Fruit fly (Drosophila melanogaster) whole organism, embryonic: ENCODE results near the gene wtrw.
A peak's percentile ranks its signal among the peaks of the same experiment; 100 is the strongest.

Source experiments
- CG12071 ChIP-seq: fragments of 200-800 bp; sonication (Bioruptor generic); optimal IDR thresholded peaks from 3 replicates; lab custom pipeline; 2018; ENCODE audit warnings: missing biosample characterization, mild to moderate bottlenecking, missing genetic modification characterization
- CG12299 ChIP-seq: fragments of 200-800 bp; sonication (Bioruptor generic); optimal IDR thresholded peaks from 2 replicates; lab custom pipeline; 2018; ENCODE audit warnings: missing biosample characterization, mild to moderate bottlenecking, missing genetic modification characterization
- CG12744 ChIP-seq: fragments of 200-800 bp; sonication (Bioruptor generic); optimal IDR thresholded peaks from 2 replicates; lab custom pipeline; 2016; ENCODE audit warnings: missing biosample characterization, missing genetic modification characterization
- CG14050 ChIP-seq: fragments of 200-800 bp; sonication (Bioruptor generic); IDR thresholded peaks from 3 replicates; pipeline ENCODE4 v1.3.6; 2022; ENCODE audit warnings: missing biosample characterization, missing genetic modification characterization
- CG14667 ChIP-seq: fragments of 200-800 bp; sonication (Bioruptor generic); IDR thresholded peaks from 2 replicates; pipeline ENCODE4 v1.3.6; 2022; ENCODE audit warnings: missing biosample characterization, missing genetic modification characterization
- CG14710 ChIP-seq: fragments of 200-800 bp; sonication (Bioruptor generic); optimal IDR thresholded peaks from 3 replicates; lab custom pipeline; 2019; ENCODE audit warnings: missing biosample characterization, mild to moderate bottlenecking, missing genetic modification characterization, moderate library complexity
- CG15011 ChIP-seq: fragments of 200-800 bp; sonication (Bioruptor generic); optimal IDR thresholded peaks from 3 replicates; lab custom pipeline; 2018; ENCODE audit warnings: missing biosample characterization, mild to moderate bottlenecking, missing genetic modification characterization
- CG1832 ChIP-seq: fragments of 200-800 bp; sonication (Bioruptor generic); optimal IDR thresholded peaks from 2 replicates; lab custom pipeline; 2017; ENCODE audit warnings: missing biosample characterization, mild to moderate bottlenecking, missing genetic modification characterization, inconsistent platforms
- CG18764 ChIP-seq: fragments of 200-800 bp; sonication (Bioruptor generic); optimal IDR thresholded peaks from 3 replicates; lab custom pipeline; 2016; ENCODE audit warnings: missing biosample characterization, missing genetic modification characterization
- CG2129 ChIP-seq: fragments of 200-800 bp; sonication (Bioruptor generic); IDR thresholded peaks from 2 replicates; pipeline ENCODE4 v1.3.6; 2022; ENCODE audit warnings: missing biosample characterization, missing genetic modification characterization; ENCODE audit not compliant: partially characterized antibody
- CG2678 ChIP-seq: fragments of 200-800 bp; sonication (Bioruptor generic); optimal IDR thresholded peaks from 3 replicates; lab custom pipeline; 2019; ENCODE audit warnings: missing biosample characterization, mild to moderate bottlenecking, missing genetic modification characterization, moderate library complexity
- CG30403 ChIP-seq: fragments of 200-800 bp; sonication (Bioruptor generic); optimal IDR thresholded peaks from 3 replicates; lab custom pipeline; 2016; ENCODE audit warnings: missing biosample characterization, missing genetic modification characterization
- CG31388 ChIP-seq: fragments of 200-800 bp; sonication (Bioruptor generic); optimal IDR thresholded peaks from 2 replicates; lab custom pipeline; 2016; ENCODE audit warnings: missing biosample characterization, missing genetic modification characterization
- CG3726 ChIP-seq: fragments of 200-800 bp; sonication (Bioruptor generic); IDR thresholded peaks from 3 replicates; pipeline ENCODE4, ENCODE4 v1.3.6; 2022; ENCODE audit warnings: missing biosample characterization, missing genetic modification characterization
- CG43689 ChIP-seq: fragments of 200-800 bp; sonication (Bioruptor generic); IDR thresholded peaks from 2 replicates; pipeline ENCODE4 v1.3.6; 2022; ENCODE audit warnings: missing biosample characterization, missing genetic modification characterization
- CG4730 ChIP-seq: fragments of 200-800 bp; sonication (Bioruptor generic); IDR thresholded peaks from 2 replicates; pipeline ENCODE4 v1.3.6; 2022; ENCODE audit warnings: missing biosample characterization, missing genetic modification characterization
- CG5180 ChIP-seq: fragments of 200-800 bp; sonication (Bioruptor generic); optimal IDR thresholded peaks from 3 replicates; lab custom pipeline; 2017; ENCODE audit warnings: missing biosample characterization, missing genetic modification characterization, mild to moderate bottlenecking, moderate library complexity, missing genetic modification reagents
- CG6813 ChIP-seq: fragments of 200-800 bp; sonication (Bioruptor generic); optimal IDR thresholded peaks from 2 replicates; lab custom pipeline; 2017; ENCODE audit warnings: missing biosample characterization, missing genetic modification characterization, mild to moderate bottlenecking, moderate library complexity, missing genetic modification reagents
- CG8359 ChIP-seq: fragments of 200-800 bp; sonication (Bioruptor generic); optimal IDR thresholded peaks from 2 replicates; lab custom pipeline; 2017; ENCODE audit warnings: missing biosample characterization, mild to moderate bottlenecking, missing genetic modification characterization, borderline replicate concordance
- CHES-1-like ChIP-seq: fragments of 200-800 bp; sonication (Bioruptor generic); optimal IDR thresholded peaks from 2 replicates; lab custom pipeline; 2016; ENCODE audit warnings: missing biosample characterization, missing genetic modification characterization
- CTCF ChIP-seq: fragments of 200-800 bp; sonication (Bioruptor generic); optimal IDR thresholded peaks from 2 replicates; lab custom pipeline; 2017; ENCODE audit warnings: missing biosample characterization, mild to moderate bottlenecking, missing genetic modification characterization, moderate library complexity
- Dfd ChIP-seq, 2 experiments: fragments of >200 bp; optimal IDR thresholded peaks; 2 replicates each; lab custom pipeline; 2017; ENCODE audit warnings: missing biosample characterization in 2 of 2, missing genetic modification characterization in 2 of 2
- Dll ChIP-seq: fragments of 200-800 bp; sonication (Bioruptor generic); IDR thresholded peaks from 4 replicates; pipeline ENCODE4 v1.3.6; 2022; ENCODE audit warnings: missing biosample characterization, missing genetic modification characterization; ENCODE audit not compliant: partially characterized antibody
- Doc3 ChIP-seq: fragments of 200-800 bp; sonication (Bioruptor generic); IDR thresholded peaks from 3 replicates; pipeline ENCODE4 v1.3.6; 2022; ENCODE audit warnings: missing biosample characterization, missing genetic modification characterization; ENCODE audit not compliant: partially characterized antibody
- Fer3 ChIP-seq: fragments of 200-800 bp; sonication (Bioruptor generic); optimal IDR thresholded peaks from 2 replicates; lab custom pipeline; 2018; ENCODE audit warnings: missing biosample characterization, mild to moderate bottlenecking, missing genetic modification characterization, moderate library complexity
- H2.0 ChIP-seq: fragments of 200-800 bp; sonication (Bioruptor generic); IDR thresholded peaks from 2 replicates; pipeline ENCODE4 v1.3.6; 2022; ENCODE audit warnings: missing biosample characterization, missing genetic modification characterization
- HLH3B ChIP-seq: fragments of 200-800 bp; sonication (Bioruptor generic); IDR thresholded peaks from 2 replicates; pipeline ENCODE4 v1.3.6; 2022; ENCODE audit warnings: missing biosample characterization, missing genetic modification characterization
- Hr3 ChIP-seq: fragments of 200-800 bp; sonication (Bioruptor generic); optimal IDR thresholded peaks from 3 replicates; lab custom pipeline; 2016; ENCODE audit warnings: missing biosample characterization, missing genetic modification characterization
- Hr51 ChIP-seq, 2 experiments: fragments of 200-800 bp; sonication (Bioruptor generic); optimal IDR thresholded peaks; 2 replicates in 1 of 2; 3 replicates in 1 of 2; lab custom pipeline; 2016 to 2018; ENCODE audit warnings: missing biosample characterization in 2 of 2, missing genetic modification characterization in 2 of 2, mild to moderate bottlenecking in 1 of 2, moderate library complexity in 1 of 2
- Med ChIP-seq: fragments of 200-800 bp; sonication (Bioruptor generic); peaks from one replicate; lab custom pipeline; 2016; ENCODE audit warnings: missing biosample characterization, missing genetic modification characterization, mild to moderate bottlenecking, inconsistent platforms, moderate library complexity
- Myb ChIP-seq: fragments of 200-800 bp; sonication (Bioruptor generic); optimal IDR thresholded peaks from 2 replicates; lab custom pipeline; 2016; ENCODE audit warnings: missing biosample characterization, missing genetic modification characterization
- Nf-YA ChIP-seq: fragments of 200-800 bp; sonication (Bioruptor generic); IDR thresholded peaks from 2 replicates; pipeline ENCODE4 v1.3.6; 2022; ENCODE audit warnings: missing biosample characterization, missing genetic modification characterization
- Ravus ChIP-seq: fragments of 200-800 bp; sonication (Bioruptor generic); IDR thresholded peaks from 2 replicates; pipeline ENCODE4 v1.3.6; 2022; ENCODE audit warnings: missing biosample characterization, missing genetic modification characterization
- Scr ChIP-seq: fragments of 200-800 bp; sonication (Bioruptor generic); IDR thresholded peaks from 2 replicates; pipeline ENCODE4 v1.3.6; 2022; ENCODE audit warnings: missing biosample characterization, missing genetic modification characterization; ENCODE audit not compliant: partially characterized antibody
- Tbp ChIP-seq: fragments of >200 bp; optimal IDR thresholded peaks from 2 replicates; lab custom pipeline; 2018; ENCODE audit warnings: missing biosample characterization, missing genetic modification characterization
- Xrp1 ChIP-seq: fragments of 200-800 bp; sonication (Bioruptor generic); IDR thresholded peaks from 2 replicates; pipeline ENCODE4 v1.3.6; 2022; ENCODE audit warnings: missing biosample characterization, missing genetic modification characterization
- btn ChIP-seq: fragments of 200-800 bp; sonication (Bioruptor generic); optimal IDR thresholded peaks from 2 replicates; lab custom pipeline; 2016; ENCODE audit warnings: missing biosample characterization, missing genetic modification characterization
- crp ChIP-seq, 2 experiments: fragments of 200-800 bp; sonication (Bioruptor generic); optimal IDR thresholded peaks; 2 replicates in 1 of 2; 3 replicates in 1 of 2; lab custom pipeline; 2017; ENCODE audit warnings: missing biosample characterization in 2 of 2, missing genetic modification characterization in 2 of 2, mild to moderate bottlenecking in 1 of 2, moderate library complexity in 1 of 2
- da ChIP-seq: fragments of 200-800 bp; sonication (Bioruptor generic); optimal IDR thresholded peaks from 2 replicates; lab custom pipeline; 2016; ENCODE audit warnings: missing biosample characterization, missing genetic modification characterization
- dm ChIP-seq: fragments of 200-800 bp; sonication (Bioruptor generic); optimal IDR thresholded peaks from 3 replicates; lab custom pipeline; 2016; ENCODE audit warnings: missing biosample characterization, missing genetic modification characterization
- fd64A ChIP-seq: fragments of 200-800 bp; sonication (Bioruptor generic); optimal IDR thresholded peaks from 3 replicates; lab custom pipeline; 2018; ENCODE audit warnings: missing biosample characterization, mild to moderate bottlenecking, missing genetic modification characterization
- ftz-f1 ChIP-seq: fragments of 200-800 bp; sonication (Bioruptor generic); optimal IDR thresholded peaks from 2 replicates; lab custom pipeline; 2016; ENCODE audit warnings: missing biosample characterization, missing genetic modification characterization
- gem ChIP-seq: fragments of 200-800 bp; sonication (Bioruptor generic); optimal IDR thresholded peaks from 2 replicates; lab custom pipeline; 2019; ENCODE audit warnings: missing biosample characterization, mild to moderate bottlenecking, missing genetic modification characterization, moderate library complexity
- gt ChIP-seq: fragments of 200-800 bp; sonication (Bioruptor generic); IDR thresholded peaks from 2 replicates; pipeline ENCODE4 v1.3.6; 2022; ENCODE audit warnings: missing biosample characterization, missing genetic modification characterization
- nerfin-2 ChIP-seq: fragments of 200-800 bp; sonication (Bioruptor generic); IDR thresholded peaks from 2 replicates; pipeline ENCODE4 v1.3.6; 2022; ENCODE audit warnings: missing biosample characterization, missing genetic modification characterization; ENCODE audit not compliant: partially characterized antibody
- pum ChIP-seq: fragments of 200-800 bp; sonication (Bioruptor generic); optimal IDR thresholded peaks from 2 replicates; lab custom pipeline; 2016; ENCODE audit warnings: missing biosample characterization, missing genetic modification characterization
- sima ChIP-seq: fragments of 200-800 bp; sonication (Bioruptor generic); optimal IDR thresholded peaks from 2 replicates; lab custom pipeline; 2016; ENCODE audit warnings: missing biosample characterization, missing genetic modification characterization
- toy ChIP-seq: fragments of 200-800 bp; sonication (Bioruptor generic); IDR thresholded peaks from 2 replicates; pipeline ENCODE4 v1.3.6; 2022; ENCODE audit warnings: missing biosample characterization, missing genetic modification characterization
- usp ChIP-seq: fragments of >200 bp; optimal IDR thresholded peaks from 2 replicates; lab custom pipeline; 2017; ENCODE audit warnings: missing biosample characterization, missing genetic modification characterization
- vfl ChIP-seq: fragments of 200-800 bp; sonication (Bioruptor generic); optimal IDR thresholded peaks from 2 replicates; lab custom pipeline; 2016; ENCODE audit warnings: missing biosample characterization, missing genetic modification characterization
- wor ChIP-seq: fragments of 200-800 bp; sonication (Bioruptor generic); IDR thresholded peaks from 2 replicates; pipeline ENCODE4 v1.3.6; 2022; ENCODE audit warnings: missing biosample characterization, missing genetic modification characterization
- zfh1 ChIP-seq: fragments of 200-800 bp; sonication (Bioruptor generic); IDR thresholded peaks from 3 replicates; pipeline ENCODE4 v1.3.6; 2022; ENCODE audit warnings: missing biosample characterization, missing genetic modification characterization

The wtrw gene

dm6 chr3R:7907311-7907710 lies 16.2 kb downstream of the wtrw start, which contains the start of the genes Taf7 and EMC1 (continued):
- TF ChIP-seq dm (GFP tag; lab: Kevin White, UChicago) (peak; percentile 61), CG18764 (GFP tag; lab: Kevin White, UChicago) (peak; percentile 19), Ravus (no peak), Tbp (no peak), vfl (peak; percentile 9), CG31388 (no peak), Fer3 (no peak), CG1832 (GFP tag; lab: Kevin White, UChicago) (no peak), CG3726 (GFP tag; lab: Robert Waterston, UW) (no peak), CG15011 (no peak), gt (GFP tag; lab: Robert Waterston, UW) (no peak), da (no peak), CTCF (GFP tag; lab: Kevin White, UChicago) (no peak), CG2678 (no peak), pum (GFP tag; lab: Kevin White, UChicago) (peak; percentile 58), Nf-YA (GFP tag; lab: Robert Waterston, UW) (no peak), Myb (peak; percentile 56), CG8359 (GFP tag; lab: Kevin White, UChicago) (no peak), Dfd (GFP tag; optimal IDR thresholded peaks at IDR 0.05; lab: Kevin White, UChicago) (peak in 1 of 2 experiments; percentile 13), HLH3B (GFP tag; lab: Robert Waterston, UW) (no peak), nerfin-2 (GFP tag; lab: Robert Waterston, UW) (peak; percentile 91), ftz-f1 (GFP tag; lab: Kevin White, UChicago) (peak; percentile 20), fd64A (GFP tag; lab: Kevin White, UChicago) (no peak), usp (no peak), CHES-1-like (GFP tag; lab: Kevin White, UChicago) (peak; percentile 75), CG43689 (GFP tag; lab: Robert Waterston, UW) (no peak), toy (GFP tag; lab: Robert Waterston, UW) (no peak), CG14050 (GFP tag; lab: Robert Waterston, UW) (no peak), Xrp1 (GFP tag; lab: Robert Waterston, UW) (peak; percentile 25; the same call in 1 of the 2 replicates), CG12071 (GFP tag; lab: Kevin White, UChicago) (no peak), CG6813 (GFP tag; lab: Kevin White, UChicago) (no peak), Doc3 (GFP tag; lab: Robert Waterston, UW) (peak; percentile 89), CG14710 (tag; lab: Kevin White, UChicago) (peak; percentile 76), Hr51 (GFP tag; optimal IDR thresholded peaks at IDR 0.05; lab: Kevin White, UChicago) (peak in 1 of 2 experiments; percentile 49), Med (GFP tag; lab: Kevin White, UChicago) (peak; percentile 83), CG30403 (GFP tag; lab: Kevin White, UChicago) (peak; percentile 68), CG14667 (GFP tag; lab: Robert Waterston, UW) (no peak), CG12744 (GFP tag; lab: Kevin White, UChicago) (no peak), sima (GFP tag; lab: Kevin White, UChicago) (no peak), H2.0 (GFP tag; lab: Robert Waterston, UW) (no peak), btn (GFP tag; lab: Kevin White, UChicago) (no peak), CG5180 (GFP tag; lab: Kevin White, UChicago) (no peak), Hr3 (GFP tag; lab: Kevin White, UChicago) (peak; percentile 92), gem (tag; lab: Kevin White, UChicago) (no peak), CG12299 (tag; lab: Kevin White, UChicago) (no peak), wor (GFP tag; lab: Robert Waterston, UW) (no peak), zfh1 (GFP tag; lab: Robert Waterston, UW) (no peak), crp (GFP tag; optimal IDR thresholded peaks at IDR 0.05; lab: Kevin White, UChicago) (peak in 1 of 2 experiments; percentile 49), Dll (GFP tag; lab: Robert Waterston, UW) (peak; percentile 96), CG2129 (peak; percentile 86), CG4730 (no peak), Scr (GFP tag; lab: Robert Waterston, UW) (peak; percentile 98)
